Fruit fly (Drosophila melanogaster) whole organism, wandering third instar larva: ENCODE measurements around the gene Pex10.

Experiments used
- Abd-B ChIP-seq: fragments of >200 bp; optimal IDR thresholded peaks from 2 replicates; lab custom pipeline; 2017; ENCODE audit warnings: missing biosample characterization, missing genetic modification characterization
- CG9705 ChIP-seq: fragments of 200-800 bp; sonication (Bioruptor generic); optimal IDR thresholded peaks from 2 replicates; lab custom pipeline; 2018; ENCODE audit warnings: missing biosample characterization, mild to moderate bottlenecking, missing genetic modification characterization
- CrebA ChIP-seq: fragments of 200-800 bp; sonication (Bioruptor generic); optimal IDR thresholded peaks from 2 replicates; lab custom pipeline; 2016; ENCODE audit warnings: missing biosample characterization, mild to moderate bottlenecking, missing genetic modification characterization, borderline replicate concordance
- Dfd ChIP-seq: fragments of >200 bp; optimal IDR thresholded peaks from 2 replicates; lab custom pipeline; 2017; ENCODE audit warnings: missing biosample characterization, missing genetic modification characterization
- Dif ChIP-seq: fragments of 200-275, 200-300 bp; sonication (Bioruptor generic); optimal IDR thresholded peaks from 2 replicates; lab custom pipeline; 2018; ENCODE audit warnings: missing biosample characterization, missing genetic modification characterization; ENCODE audit not compliant: partially characterized antibody
- GATAd ChIP-seq: sonication (Bioruptor generic); optimal IDR thresholded peaks from 2 replicates; lab custom pipeline; 2016; ENCODE audit warnings: missing biosample characterization, missing genetic modification characterization
- HLH106 ChIP-seq: fragments of 200-800 bp; optimal IDR thresholded peaks from 3 replicates; lab custom pipeline; 2019; ENCODE audit warnings: missing biosample characterization, mild to moderate bottlenecking, missing genetic modification characterization, moderate library complexity
- Hnf4 ChIP-seq: fragments of 200-800 bp; sonication (Bioruptor generic); optimal IDR thresholded peaks from 2 replicates; lab custom pipeline; 2016; ENCODE audit warnings: missing biosample characterization, mild to moderate bottlenecking, missing genetic modification characterization
- Hr78 ChIP-seq: fragments of >200 bp; optimal IDR thresholded peaks from 2 replicates; lab custom pipeline; 2017; ENCODE audit warnings: missing biosample characterization, missing genetic modification characterization
- Hr83 ChIP-seq: fragments of 200-300 bp; sonication (Bioruptor generic); optimal IDR thresholded peaks from 2 replicates; lab custom pipeline; 2016; ENCODE audit warnings: missing biosample characterization, mild to moderate bottlenecking, missing genetic modification characterization, moderate library complexity; ENCODE audit not compliant: poor library complexity, severe bottlenecking
- Jra ChIP-seq: sonication (Bioruptor generic); optimal IDR thresholded peaks from 2 replicates; lab custom pipeline; 2016; ENCODE audit warnings: missing biosample characterization, missing genetic modification characterization
- Mio ChIP-seq: sonication (Bioruptor generic); optimal IDR thresholded peaks from 2 replicates; lab custom pipeline; 2016; ENCODE audit warnings: missing biosample characterization, missing genetic modification characterization
- Myc ChIP-seq: fragments of >200 bp; optimal IDR thresholded peaks from 2 replicates; lab custom pipeline; 2017
- N ChIP-seq: fragments of >200 bp; optimal IDR thresholded peaks from 2 replicates; lab custom pipeline; 2018; ENCODE audit warnings: missing biosample characterization, missing external identifiers, missing genetic modification characterization
- OdsH ChIP-seq: fragments of 200-800 bp; sonication (Bioruptor generic); optimal IDR thresholded peaks from 2 replicates; lab custom pipeline; 2016; ENCODE audit warnings: missing biosample characterization, mild to moderate bottlenecking, missing genetic modification characterization
- Rel ChIP-seq, 2 experiments: fragments of 200-800 bp; sonication (Bioruptor generic) in 1 of 2; optimal IDR thresholded peaks; 2 replicates in 1 of 2; 3 replicates in 1 of 2; lab custom pipeline; 2016 to 2019; ENCODE audit warnings: mild to moderate bottlenecking in 2 of 2, missing biosample characterization in 2 of 2, missing genetic modification characterization in 2 of 2, moderate library complexity in 1 of 2
- Sp1 ChIP-seq: fragments of 200-800 bp; sonication (Bioruptor generic); optimal IDR thresholded peaks from 3 replicates; lab custom pipeline; 2019; ENCODE audit warnings: missing biosample characterization, mild to moderate bottlenecking, missing genetic modification characterization, moderate library complexity
- Vsx2 ChIP-seq: fragments of 200-300, 225-300 bp; sonication (Bioruptor generic); optimal IDR thresholded peaks from 2 replicates; lab custom pipeline; 2018; ENCODE audit warnings: missing biosample characterization, missing genetic modification characterization; ENCODE audit not compliant: partially characterized antibody
- br ChIP-seq: fragments of 200-800 bp; sonication (Bioruptor generic); optimal IDR thresholded peaks from 2 replicates; lab custom pipeline; 2016; ENCODE audit warnings: missing biosample characterization, missing genetic modification characterization
- brk ChIP-seq: fragments of 200-800 bp; sonication (Bioruptor generic); optimal IDR thresholded peaks from 2 replicates; lab custom pipeline; 2016; ENCODE audit warnings: missing biosample characterization, mild to moderate bottlenecking, missing genetic modification characterization
- dl ChIP-seq, 2 experiments: fragments of 175-275, 200-275 bp in 1 of 2; fragments of 200-275 bp in 1 of 2; sonication (Bioruptor generic); optimal IDR thresholded peaks; lab custom pipeline; 2018; ENCODE audit warnings: mild to moderate bottlenecking in 2 of 2, missing biosample characterization in 2 of 2, missing genetic modification characterization in 2 of 2, moderate library complexity in 2 of 2; ENCODE audit not compliant: partially characterized antibody in 2 of 2, insufficient read depth in 1 of 2
- dmrt93B ChIP-seq: fragments of 200-800 bp; sonication (Bioruptor generic); optimal IDR thresholded peaks from 2 replicates; lab custom pipeline; 2018; ENCODE audit warnings: missing biosample characterization, mild to moderate bottlenecking, missing genetic modification characterization
- dsf ChIP-seq: sonication (Bioruptor generic); optimal IDR thresholded peaks from 2 replicates; lab custom pipeline; 2016; ENCODE audit warnings: missing biosample characterization, missing genetic modification characterization, borderline replicate concordance
- ey ChIP-seq: fragments of 200-800 bp; sonication (Bioruptor generic); optimal IDR thresholded peaks from 2 replicates; lab custom pipeline; 2016; ENCODE audit warnings: missing biosample characterization, missing genetic modification characterization
- foxo ChIP-seq, 2 experiments: fragments of 200-800 bp; sonication (Bioruptor generic); optimal IDR thresholded peaks; 2 replicates in 1 of 2; 3 replicates in 1 of 2; lab custom pipeline; 2016 to 2017; ENCODE audit warnings: missing biosample characterization in 2 of 2, missing genetic modification characterization in 2 of 2
- fru ChIP-seq: fragments of 200-800 bp; sonication (Bioruptor generic); optimal IDR thresholded peaks from 3 replicates; lab custom pipeline; 2016; ENCODE audit warnings: missing biosample characterization, mild to moderate bottlenecking, missing genetic modification characterization
- h ChIP-seq: fragments of 200-800 bp; sonication (Bioruptor generic); optimal IDR thresholded peaks from 3 replicates; lab custom pipeline; 2016; ENCODE audit warnings: missing biosample characterization, mild to moderate bottlenecking, missing genetic modification characterization
- jim ChIP-seq: fragments of 175-275, 200-325 bp; sonication (Bioruptor generic); optimal IDR thresholded peaks from 2 replicates; lab custom pipeline; 2016; ENCODE audit warnings: missing biosample characterization, mild to moderate bottlenecking, missing genetic modification characterization
- lola ChIP-seq: fragments of >200 bp; optimal IDR thresholded peaks from 2 replicates; lab custom pipeline; 2017; ENCODE audit warnings: missing biosample characterization, missing genetic modification characterization
- pan ChIP-seq: fragments of >200 bp; optimal IDR thresholded peaks from 2 replicates; lab custom pipeline; 2017
- psq ChIP-seq: fragments of 200-800 bp; sonication (Bioruptor generic); optimal IDR thresholded peaks from 3 replicates; lab custom pipeline; 2017; ENCODE audit warnings: missing biosample characterization, mild to moderate bottlenecking, missing genetic modification characterization, moderate library complexity
- rgr ChIP-seq: fragments of 200-800 bp; sonication (Bioruptor generic); optimal IDR thresholded peaks from 3 replicates; lab custom pipeline; 2016; ENCODE audit warnings: missing biosample characterization, mild to moderate bottlenecking, missing genetic modification characterization
- sage ChIP-seq: fragments of 200-800 bp; sonication (Bioruptor generic); optimal IDR thresholded peaks from 2 replicates; lab custom pipeline; 2016; ENCODE audit warnings: missing biosample characterization, mild to moderate bottlenecking, missing genetic modification characterization
- sv ChIP-seq: fragments of 200-800 bp; sonication (Bioruptor generic); optimal IDR thresholded peaks from 3 replicates; lab custom pipeline; 2016; ENCODE audit warnings: missing biosample characterization, missing genetic modification characterization
- tai ChIP-seq: sonication (Bioruptor generic); optimal IDR thresholded peaks from 2 replicates; lab custom pipeline; 2016; ENCODE audit warnings: missing biosample characterization, missing genetic modification characterization
- usp ChIP-seq: fragments of >200 bp; optimal IDR thresholded peaks from 2 replicates; lab custom pipeline; 2017; ENCODE audit warnings: missing biosample characterization, missing genetic modification characterization
- woc ChIP-seq: sonication (Bioruptor generic); optimal IDR thresholded peaks from 2 replicates; lab custom pipeline; 2016; ENCODE audit warnings: missing biosample characterization, mild to moderate bottlenecking, missing genetic modification characterization

Gene Pex10

dm6 chr3L:1587140-1587849 is 29.3 kb downstream of the Pex10 start:
- TF ChIP-seq Vsx2 (GFP tag; lab: Kevin White, UChicago): no peak
- peak; percentile 46 for TF ChIP-seq dmrt93B (GFP tag; lab: Kevin White, UChicago)
- TF ChIP-seq Sp1 (GFP tag; lab: Kevin White, UChicago): peak; percentile 60
- TF ChIP-seq ey (GFP tag; lab: Kevin White, UChicago): peak; percentile 70
- no peak for TF ChIP-seq Myc (lab: Kevin White, UChicago)
- peak; percentile 45 for TF ChIP-seq CG9705 (GFP tag; lab: Kevin White, UChicago)
- TF ChIP-seq h: peak; percentile 75
- TF ChIP-seq woc (GFP tag; lab: Kevin White, UChicago): peak; percentile 14
- TF ChIP-seq psq (GFP tag; lab: Kevin White, UChicago): peak; percentile 43
- no peak for TF ChIP-seq sage
- TF ChIP-seq Jra (GFP tag; lab: Kevin White, UChicago): no peak
- TF ChIP-seq Dif (GFP tag; lab: Kevin White, UChicago): no peak
- TF ChIP-seq usp (GFP tag; lab: Kevin White, UChicago): no peak
- TF ChIP-seq Hr83 (GFP tag; lab: Kevin White, UChicago): no peak
- peak; percentile 66 for TF ChIP-seq br (GFP tag; lab: Kevin White, UChicago)
- no peak for TF ChIP-seq Rel (GFP tag; optimal IDR thresholded peaks at IDR 0.05; lab: Kevin White, UChicago)
- no peak for TF ChIP-seq Rel (tag; optimal IDR thresholded peaks at IDR 0.05; lab: Kevin White, UChicago)
- TF ChIP-seq N (GFP tag; lab: Kevin White, UChicago): no peak
- no peak for TF ChIP-seq CrebA (GFP tag; lab: Kevin White, UChicago)
- peak; percentile 74 for TF ChIP-seq sv
- no peak for TF ChIP-seq brk
- no peak for TF ChIP-seq Mio (GFP tag; lab: Kevin White, UChicago)
- peak; percentile 59 for TF ChIP-seq Hnf4 (GFP tag; lab: Kevin White, UChicago)
- peak; percentile 69 for TF ChIP-seq rgr (GFP tag; lab: Kevin White, UChicago)
- peak; percentile 65 for TF ChIP-seq OdsH (GFP tag; lab: Kevin White, UChicago)
- peak; percentile 69 for TF ChIP-seq HLH106 (tag; lab: Kevin White, UChicago)
- no peak for TF ChIP-seq Abd-B (GFP tag; lab: Kevin White, UChicago)
- TF ChIP-seq Dfd (GFP tag; lab: Kevin White, UChicago): no peak
- peak; percentile 67 for TF ChIP-seq fru
- TF ChIP-seq foxo (GFP tag; optimal IDR thresholded peaks at IDR 0.05; lab: Kevin White, UChicago): peak in 1 of 2 experiments; percentile 80

- TF ChIP-seq CrebA (GFP tag; lab: Kevin White, UChicago): no peak
- TF ChIP-seq br (GFP tag; lab: Kevin White, UChicago): no peak
- no peak for TF ChIP-seq Hnf4 (GFP tag; lab: Kevin White, UChicago)
- TF ChIP-seq CG9705 (GFP tag; lab: Kevin White, UChicago): no peak
- no peak for TF ChIP-seq sage
- no peak for TF ChIP-seq Mio (GFP tag; lab: Kevin White, UChicago)
- no peak for TF ChIP-seq Sp1 (GFP tag; lab: Kevin White, UChicago)
- TF ChIP-seq Vsx2 (GFP tag; lab: Kevin White, UChicago): no peak
- TF ChIP-seq fru: no peak
- no peak for TF ChIP-seq pan
- no peak for TF ChIP-seq Hr83 (GFP tag; lab: Kevin White, UChicago)
- TF ChIP-seq Dif (GFP tag; lab: Kevin White, UChicago): no peak
- TF ChIP-seq Abd-B (GFP tag; lab: Kevin White, UChicago): no peak
- no peak for TF ChIP-seq tai (GFP tag; lab: Kevin White, UChicago)
- no peak for TF ChIP-seq GATAd (GFP tag; lab: Kevin White, UChicago)
- TF ChIP-seq, all 38 proteins: peak for 0
These were observed 32.2 kb downstream of the Pex10 start for dm6 chr3L:1590194-1590593.

- TF ChIP-seq Sp1 (GFP tag; lab: Kevin White, UChicago): peak; percentile 97
- TF ChIP-seq jim (GFP tag; lab: Kevin White, UChicago): peak; percentile 98
- no peak for TF ChIP-seq Dfd (GFP tag; lab: Kevin White, UChicago)
- TF ChIP-seq dmrt93B (GFP tag; lab: Kevin White, UChicago): peak; percentile 92
- TF ChIP-seq N (GFP tag; lab: Kevin White, UChicago): no peak
- TF ChIP-seq Abd-B (GFP tag; lab: Kevin White, UChicago): no peak
- TF ChIP-seq Dif (GFP tag; lab: Kevin White, UChicago): no peak
- TF ChIP-seq Jra (GFP tag; lab: Kevin White, UChicago): peak; percentile 98
- TF ChIP-seq Hnf4 (GFP tag; lab: Kevin White, UChicago): peak; percentile 99
- peak; percentile 82 for TF ChIP-seq Rel (GFP tag; optimal IDR thresholded peaks at IDR 0.05; lab: Kevin White, UChicago)
- TF ChIP-seq Rel (tag; optimal IDR thresholded peaks at IDR 0.05; lab: Kevin White, UChicago): peak; percentile 84
- no peak for TF ChIP-seq brk
- TF ChIP-seq psq (GFP tag; lab: Kevin White, UChicago): peak; percentile 95
- TF ChIP-seq lola (GFP tag; lab: Kevin White, UChicago): no peak
- peak; percentile 99 for TF ChIP-seq h
- peak; percentile 89 for TF ChIP-seq HLH106 (tag; lab: Kevin White, UChicago)
- peak; percentile 90 to 97 for TF ChIP-seq foxo (GFP tag; optimal IDR thresholded peaks at IDR 0.05; lab: Kevin White, UChicago)
- TF ChIP-seq ey (GFP tag; lab: Kevin White, UChicago): peak; percentile 91
- peak; percentile 97 for TF ChIP-seq dsf
- TF ChIP-seq GATAd (GFP tag; lab: Kevin White, UChicago): peak; percentile 94
- peak; percentile 97 for TF ChIP-seq fru
- TF ChIP-seq sv: peak; percentile 60
- TF ChIP-seq sage: peak; percentile 96
- TF ChIP-seq br (GFP tag; lab: Kevin White, UChicago): peak; percentile 98
- no peak for TF ChIP-seq dl (GFP tag; optimal IDR thresholded peaks at IDR 0.05; lab: Kevin White, UChicago; ENCODE audit: insufficient read depth in 1 of 2, partially characterized antibody in 2 of 2)
- no peak for TF ChIP-seq usp (GFP tag; lab: Kevin White, UChicago)
- no peak for TF ChIP-seq tai (GFP tag; lab: Kevin White, UChicago)
- no peak for TF ChIP-seq Hr78 (GFP tag; lab: Kevin White, UChicago)
These were observed 33.8 kb downstream of the Pex10 start for dm6 chr3L:1591692-1592371.
